Worm (Caenorhabditis elegans): Measurements from ENCODE around the gene C06H2.2.

C06H2.2 gene

ce11 chrV:11161791-11162190, 36.8 kb downstream of the C06H2.2 start, which contains the start of gene srg-41:
TSS of gene srg-41 (minus strand) at chrV:11161891.
- TF ChIP-seq ref-1 (GFP tag; conservative IDR thresholded peaks at IDR 0.05): no peak
- TF ChIP-seq T22C8.4 (GFP tag; IDR thresholded peaks at IDR 0.05): no peak
- no peak for TF ChIP-seq klf-2 (GFP tag; conservative IDR thresholded peaks at IDR 0.05)
- no peak for TF ChIP-seq ztf-29 (GFP tag; IDR thresholded peaks at IDR 0.05)
- no peak for TF ChIP-seq med-1 (GFP tag; optimal IDR thresholded peaks at IDR 0.05; ENCODE audit: insufficient read depth)
- TF ChIP-seq flt-1 (GFP tag; IDR thresholded peaks at IDR 0.05): no peak
- no peak for TF ChIP-seq ztf-23 (GFP tag; IDR thresholded peaks at IDR 0.05)
- no peak for TF ChIP-seq cog-1 (tag; optimal IDR thresholded peaks at IDR 0.05)
- no peak for TF ChIP-seq tab-1 (GFP tag; IDR thresholded peaks at IDR 0.05)

- TF ChIP-seq med-1 (GFP tag; optimal IDR thresholded peaks at IDR 0.05; ENCODE audit: insufficient read depth) (no peak), tab-1 (GFP tag; IDR thresholded peaks at IDR 0.05) (no peak), ztf-23 (GFP tag; IDR thresholded peaks at IDR 0.05) (no peak), T22C8.4 (GFP tag; IDR thresholded peaks at IDR 0.05) (no peak), klf-2 (GFP tag; conservative IDR thresholded peaks at IDR 0.05) (no peak), flt-1 (GFP tag; IDR thresholded peaks at IDR 0.05) (no peak), ztf-29 (GFP tag; IDR thresholded peaks at IDR 0.05) (no peak), cog-1 (tag; optimal IDR thresholded peaks at IDR 0.05) (no peak), ref-1 (GFP tag; conservative IDR thresholded peaks at IDR 0.05) (no peak)
Measured at ce11 chrV:11164475-11164874, 39.5 kb downstream of the C06H2.2 start, which contains the start of gene srg-40. TSS of gene srg-40 (minus strand) at chrV:11164575.

- TF ChIP-seq ref-1 (GFP tag; conservative IDR thresholded peaks at IDR 0.05) (no peak), ztf-29 (GFP tag; IDR thresholded peaks at IDR 0.05) (no peak), med-1 (GFP tag; optimal IDR thresholded peaks at IDR 0.05; ENCODE audit: insufficient read depth) (no peak), T22C8.4 (GFP tag; IDR thresholded peaks at IDR 0.05) (no peak), klf-2 (GFP tag; conservative IDR thresholded peaks at IDR 0.05) (no peak), tab-1 (GFP tag; IDR thresholded peaks at IDR 0.05) (no peak), ztf-23 (GFP tag; IDR thresholded peaks at IDR 0.05) (no peak), cog-1 (tag; optimal IDR thresholded peaks at IDR 0.05) (no peak), flt-1 (GFP tag; IDR thresholded peaks at IDR 0.05) (no peak)
Measured at ce11 chrV:11167745-11168144, 42.7 kb downstream of the C06H2.2 start.

ce11 chrV:11170564-11171329, 45.7 kb downstream of the C06H2.2 start:
- no peak for TF ChIP-seq ref-1 (GFP tag; conservative IDR thresholded peaks at IDR 0.05)
- TF ChIP-seq ztf-23 (GFP tag; IDR thresholded peaks at IDR 0.05): no peak
- no peak for TF ChIP-seq klf-2 (GFP tag; conservative IDR thresholded peaks at IDR 0.05)
- no peak for TF ChIP-seq med-1 (GFP tag; optimal IDR thresholded peaks at IDR 0.05; ENCODE audit: insufficient read depth)
- TF ChIP-seq cog-1 (tag; optimal IDR thresholded peaks at IDR 0.05): no peak
- no peak for TF ChIP-seq flt-1 (GFP tag; IDR thresholded peaks at IDR 0.05)
- no peak for TF ChIP-seq tab-1 (GFP tag; IDR thresholded peaks at IDR 0.05)
- TF ChIP-seq ztf-29 (GFP tag; IDR thresholded peaks at IDR 0.05): no peak
- no peak for TF ChIP-seq T22C8.4 (GFP tag; IDR thresholded peaks at IDR 0.05)

DNA sequence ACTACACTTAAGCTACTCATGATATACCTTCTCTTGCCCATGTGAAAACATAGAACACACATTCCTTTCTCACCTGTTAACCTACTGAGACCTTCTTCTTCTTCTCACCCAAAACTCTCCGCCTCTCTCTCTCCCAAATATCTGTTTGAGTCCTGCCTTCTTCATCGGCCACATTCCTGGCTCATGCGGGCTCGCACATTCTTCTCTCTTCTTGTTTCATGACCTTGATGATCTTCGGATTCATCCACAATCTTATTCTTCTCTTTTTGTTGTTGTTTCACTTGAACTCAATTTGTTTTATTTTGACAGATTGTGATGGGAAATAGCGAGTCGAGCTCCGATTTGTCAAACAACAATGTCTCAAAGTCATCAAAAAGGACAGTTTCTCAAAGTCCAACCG, 46.9 kb downstream of the C06H2.2 start, which contains the start of gene T19C4.5:
TSS of gene T19C4.5 (plus strand) at position 308 of the 400 bp plus-strand sequence.
- no peak for TF ChIP-seq T22C8.4 (GFP tag; IDR thresholded peaks at IDR 0.05)
- TF ChIP-seq cog-1 (tag; optimal IDR thresholded peaks at IDR 0.05): no peak
- no peak for TF ChIP-seq klf-2 (GFP tag; conservative IDR thresholded peaks at IDR 0.05)
- no peak for TF ChIP-seq flt-1 (GFP tag; IDR thresholded peaks at IDR 0.05)
- TF ChIP-seq ref-1 (GFP tag; conservative IDR thresholded peaks at IDR 0.05): no peak
- no peak for TF ChIP-seq ztf-29 (GFP tag; IDR thresholded peaks at IDR 0.05)
- TF ChIP-seq ztf-23 (GFP tag; IDR thresholded peaks at IDR 0.05): no peak
- no peak for TF ChIP-seq tab-1 (GFP tag; IDR thresholded peaks at IDR 0.05)
- no peak for TF ChIP-seq med-1 (GFP tag; optimal IDR thresholded peaks at IDR 0.05; ENCODE audit: insufficient read depth)

ce11 chrV:11172667-11173066, 47.6 kb downstream of the C06H2.2 start:
- no peak for TF ChIP-seq ref-1 (GFP tag; conservative IDR thresholded peaks at IDR 0.05)
- TF ChIP-seq med-1 (GFP tag; optimal IDR thresholded peaks at IDR 0.05; ENCODE audit: insufficient read depth): no peak
- TF ChIP-seq T22C8.4 (GFP tag; IDR thresholded peaks at IDR 0.05): no peak
- no peak for TF ChIP-seq klf-2 (GFP tag; conservative IDR thresholded peaks at IDR 0.05)

- no peak for TF ChIP-seq med-1 (GFP tag; optimal IDR thresholded peaks at IDR 0.05; ENCODE audit: insufficient read depth)
- no peak for TF ChIP-seq T22C8.4 (GFP tag; IDR thresholded peaks at IDR 0.05)
- no peak for TF ChIP-seq klf-2 (GFP tag; conservative IDR thresholded peaks at IDR 0.05)
- no peak for TF ChIP-seq ztf-23 (GFP tag; IDR thresholded peaks at IDR 0.05)
- no peak for TF ChIP-seq flt-1 (GFP tag; IDR thresholded peaks at IDR 0.05)
- no peak for TF ChIP-seq cog-1 (tag; optimal IDR thresholded peaks at IDR 0.05)
- TF ChIP-seq ref-1 (GFP tag; conservative IDR thresholded peaks at IDR 0.05): no peak
- TF ChIP-seq ztf-29 (GFP tag; IDR thresholded peaks at IDR 0.05): no peak
- no peak for TF ChIP-seq tab-1 (GFP tag; IDR thresholded peaks at IDR 0.05)
Measured at ce11 chrV:11174663-11175062, 49.6 kb downstream of the C06H2.2 start.

All from whole organism, midembryonic.